Worm (Caenorhabditis elegans) whole organism, mixed stage, embryonic: ENCODE data around the gene T20B12.4.

Experiments
- blmp-1 ChIP-seq: fragments of 150-350 bp; optimal IDR thresholded peaks from 2 replicates; lab custom pipeline; 2014; ENCODE audit warnings: missing biosample characterization, missing genetic modification characterization
- lin-13 ChIP-seq: fragments of 150-350 bp; optimal IDR thresholded peaks from 2 replicates; lab custom pipeline; 2014; ENCODE audit warnings: missing biosample characterization, missing genetic modification characterization
- lsy-2 ChIP-seq: fragments of 150-350 bp; optimal IDR thresholded peaks from 2 replicates; lab custom pipeline; 2014; ENCODE audit warnings: missing biosample characterization, missing genetic modification characterization
- mls-2 ChIP-seq: sonication (generic microtip); optimal IDR thresholded peaks from 2 replicates; lab custom pipeline; 2016; ENCODE audit warnings: mild to moderate bottlenecking, missing genetic modification characterization, moderate library complexity, missing compliant biosample characterization
- nhr-237 ChIP-seq: fragments of 150-350 bp; optimal IDR thresholded peaks from 2 replicates; lab custom pipeline; 2014; ENCODE audit warnings: missing biosample characterization, missing genetic modification characterization
- nhr-28 ChIP-seq: fragments of 150-350 bp; optimal IDR thresholded peaks from 2 replicates; lab custom pipeline; 2014; ENCODE audit warnings: missing biosample characterization, missing genetic modification characterization
- pha-4 ChIP-seq: fragments of 150-350 bp; optimal IDR thresholded peaks from 2 replicates; lab custom pipeline; 2018; ENCODE audit warnings: missing biosample characterization, missing genetic modification reagents, missing genetic modification characterization
- snpc-4 ChIP-seq: fragments of 150-350 bp; optimal IDR thresholded peaks from 2 replicates; lab custom pipeline; 2014; ENCODE audit warnings: missing biosample characterization, missing genetic modification characterization
- unc-62 ChIP-seq: fragments of 150-350 bp; optimal IDR thresholded peaks from 2 replicates; lab custom pipeline; 2014; ENCODE audit warnings: missing biosample characterization, missing genetic modification reagents, missing genetic modification characterization

DNA sequence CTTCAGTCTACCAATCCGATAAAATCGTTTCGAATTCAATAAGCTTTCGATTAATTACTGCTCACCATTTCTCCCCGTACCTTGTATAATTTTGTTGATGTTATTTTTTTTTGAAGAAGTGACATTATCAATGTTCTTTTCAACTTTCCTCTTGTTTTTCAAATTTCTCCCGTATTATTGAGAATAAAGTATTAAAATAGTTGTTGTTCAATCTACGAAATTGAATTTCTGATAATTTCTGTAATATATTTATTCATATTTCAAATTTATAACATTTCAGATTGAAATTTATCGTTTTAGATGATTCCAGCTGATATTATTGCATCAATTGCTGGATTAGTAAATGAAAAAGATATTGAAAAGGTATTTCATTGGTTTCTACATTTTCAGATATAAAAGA lies 18.4 kb downstream of the T20B12.4 start, which contains the start of gene trd-1:
- TF ChIP-seq lsy-2 (tag; lab: Kevin White, UChicago) (no peak), blmp-1 (tag; lab: Kevin White, UChicago) (no peak), nhr-237 (tag; lab: Kevin White, UChicago) (no peak), pha-4 (tag; lab: Kevin White, UChicago) (no peak), nhr-28 (no peak), unc-62 (no peak), lin-13 (tag; lab: Kevin White, UChicago) (no peak), snpc-4 (tag; lab: Kevin White, UChicago) (no peak), mls-2 (tag; lab: Kevin White, UChicago) (no peak)
